Fruit fly (Drosophila melanogaster) whole organism, embryonic: ENCODE data around the gene Sec24CD.

Experiments
- Aef1 ChIP-seq: fragments of 200-800 bp; sonication (Bioruptor generic); IDR thresholded peaks from 3 replicates; pipeline ENCODE4 v1.3.6; 2022; ENCODE audit warnings: missing biosample characterization, missing genetic modification characterization
- Atf3 ChIP-seq: fragments of 200-800 bp; sonication (Bioruptor generic); optimal IDR thresholded peaks from 3 replicates; lab custom pipeline; 2016; ENCODE audit warnings: missing biosample characterization, missing genetic modification characterization
- BEAF-32 ChIP-seq: fragments of 200-800 bp; sonication (Bioruptor generic); optimal IDR thresholded peaks from 3 replicates; lab custom pipeline; 2017; ENCODE audit warnings: missing biosample characterization, missing genetic modification characterization, mild to moderate bottlenecking, moderate library complexity, missing genetic modification reagents
- CG10267 ChIP-seq: fragments of 200-800 bp; sonication (Bioruptor generic); optimal IDR thresholded peaks from 2 replicates; lab custom pipeline; 2018; ENCODE audit warnings: missing biosample characterization, mild to moderate bottlenecking, missing genetic modification characterization, moderate library complexity
- CG11093 ChIP-seq: fragments of 200-800 bp; sonication (Bioruptor generic); IDR thresholded peaks from 3 replicates; pipeline ENCODE4 v1.3.6; 2022; ENCODE audit warnings: missing biosample characterization, missing genetic modification characterization
- CG11695 ChIP-seq: fragments of 200-800 bp; sonication (Bioruptor generic); IDR thresholded peaks from 3 replicates; pipeline ENCODE4 v1.3.6; 2022; ENCODE audit warnings: missing biosample characterization, missing genetic modification characterization
- CG12942 ChIP-seq: fragments of 200-800 bp; sonication (Bioruptor generic); optimal IDR thresholded peaks from 3 replicates; lab custom pipeline; 2016; ENCODE audit warnings: missing biosample characterization, missing genetic modification characterization
- CG13123 ChIP-seq: fragments of 200-800 bp; sonication (Bioruptor generic); optimal IDR thresholded peaks from 2 replicates; lab custom pipeline; 2016; ENCODE audit warnings: missing biosample characterization, missing genetic modification characterization
- CG13894 ChIP-seq: fragments of 200-800 bp; sonication (Bioruptor generic); optimal IDR thresholded peaks from 3 replicates; lab custom pipeline; 2018; ENCODE audit warnings: missing biosample characterization, mild to moderate bottlenecking, missing genetic modification characterization, moderate library complexity
- CG1603 ChIP-seq: fragments of 200-800 bp; sonication (Bioruptor generic); optimal IDR thresholded peaks from 2 replicates; lab custom pipeline; 2019; ENCODE audit warnings: missing biosample characterization, mild to moderate bottlenecking, missing genetic modification characterization, moderate library complexity
- CG17829 ChIP-seq: fragments of 200-800 bp; optimal IDR thresholded peaks from 2 replicates; lab custom pipeline; 2019; ENCODE audit warnings: missing biosample characterization, mild to moderate bottlenecking, missing genetic modification characterization, moderate library complexity
- CG18476 ChIP-seq: fragments of 200-800 bp; sonication (Bioruptor generic); optimal IDR thresholded peaks from 2 replicates; lab custom pipeline; 2016; ENCODE audit warnings: missing biosample characterization, mild to moderate bottlenecking, missing genetic modification characterization
- CG2120 ChIP-seq: fragments of 200-800 bp; sonication (Bioruptor generic); optimal IDR thresholded peaks from 3 replicates; lab custom pipeline; 2016; ENCODE audit warnings: missing biosample characterization, missing genetic modification characterization
- CG31365 ChIP-seq: fragments of 200-800 bp; sonication (Bioruptor generic); optimal IDR thresholded peaks from 2 replicates; lab custom pipeline; 2018; ENCODE audit warnings: missing biosample characterization, mild to moderate bottlenecking, missing genetic modification characterization
- CG32532 ChIP-seq: fragments of 200-800 bp; sonication (Bioruptor generic); IDR thresholded peaks from 2 replicates; pipeline ENCODE4 v1.3.6; 2022; ENCODE audit warnings: missing biosample characterization, missing genetic modification characterization
- CG3838 ChIP-seq: fragments of 200-800 bp; sonication (Bioruptor generic); optimal IDR thresholded peaks from 3 replicates; lab custom pipeline; 2016; ENCODE audit warnings: missing biosample characterization, missing genetic modification characterization
- CG6175 ChIP-seq: fragments of 200-800 bp; sonication (Bioruptor generic); IDR thresholded peaks from 3 replicates; pipeline ENCODE4 v1.3.6; 2022; ENCODE audit warnings: missing biosample characterization, missing genetic modification characterization
- CG6683 ChIP-seq: fragments of 200-800 bp; sonication (Bioruptor generic); optimal IDR thresholded peaks from 2 replicates; lab custom pipeline; 2017; ENCODE audit warnings: missing biosample characterization, mild to moderate bottlenecking, missing genetic modification characterization, missing genetic modification reagents
- CG8089 ChIP-seq: fragments of 200-800 bp; sonication (Bioruptor generic); optimal IDR thresholded peaks from 3 replicates; lab custom pipeline; 2016; ENCODE audit warnings: missing biosample characterization, missing genetic modification characterization
- CG8290 ChIP-seq, 3 experiments: fragments of 200-800 bp; sonication (Bioruptor generic); optimal IDR thresholded peaks; 2 replicates each; lab custom pipeline; 2016 to 2019; ENCODE audit warnings: missing biosample characterization in 3 of 3, missing genetic modification characterization in 3 of 3, mild to moderate bottlenecking in 2 of 3, moderate library complexity in 1 of 3
- CG8944 ChIP-seq: fragments of 200-800 bp; sonication (Bioruptor generic); optimal IDR thresholded peaks from 3 replicates; lab custom pipeline; 2016; ENCODE audit warnings: missing biosample characterization, missing genetic modification characterization
- Camta ChIP-seq: fragments of 200-800 bp; sonication (Bioruptor generic); optimal IDR thresholded peaks from 2 replicates; lab custom pipeline; 2016; ENCODE audit warnings: missing biosample characterization, missing genetic modification characterization
- Chrac-16 ChIP-seq: fragments of 200-800 bp; sonication (Bioruptor generic); optimal IDR thresholded peaks from 3 replicates; lab custom pipeline; 2016; ENCODE audit warnings: missing biosample characterization, missing genetic modification characterization
- CrebB ChIP-seq: fragments of 200-800 bp; sonication (Bioruptor generic); optimal IDR thresholded peaks from 3 replicates; lab custom pipeline; 2018; ENCODE audit warnings: missing biosample characterization, mild to moderate bottlenecking, missing genetic modification characterization
- Dp ChIP-seq: fragments of 200-800 bp; sonication (Bioruptor generic); optimal IDR thresholded peaks from 2 replicates; lab custom pipeline; 2018; ENCODE audit warnings: missing biosample characterization, mild to moderate bottlenecking, missing genetic modification characterization, moderate library complexity
- E2f1 ChIP-seq: fragments of 200-800 bp; sonication (Bioruptor generic); IDR thresholded peaks from 2 replicates; pipeline ENCODE4 v1.3.6; 2022; ENCODE audit warnings: missing biosample characterization, missing genetic modification characterization
- H2.0 ChIP-seq: fragments of 200-800 bp; sonication (Bioruptor generic); IDR thresholded peaks from 2 replicates; pipeline ENCODE4 v1.3.6; 2022; ENCODE audit warnings: missing biosample characterization, missing genetic modification characterization
- HLH54F ChIP-seq: fragments of 200-800 bp; sonication (Bioruptor generic); optimal IDR thresholded peaks from 3 replicates; lab custom pipeline; 2016; ENCODE audit warnings: missing biosample characterization, missing genetic modification characterization
- Hand ChIP-seq: fragments of 200-800 bp; sonication (Bioruptor generic); optimal IDR thresholded peaks from 2 replicates; lab custom pipeline; 2017; ENCODE audit warnings: mild to moderate bottlenecking, missing biosample characterization, missing genetic modification reagents, missing genetic modification characterization
- Jarid2 ChIP-seq: fragments of 200-800 bp; sonication (Bioruptor generic); optimal IDR thresholded peaks from 3 replicates; lab custom pipeline; 2017; ENCODE audit warnings: mild to moderate bottlenecking, missing biosample characterization, missing genetic modification reagents, missing genetic modification characterization
- Kr ChIP-seq: fragments of 200-800 bp; sonication (Bioruptor generic); optimal IDR thresholded peaks from 2 replicates; lab custom pipeline; 2017; ENCODE audit warnings: missing biosample characterization, mild to moderate bottlenecking, missing genetic modification characterization
- Lim3 ChIP-seq: fragments of 200-800 bp; sonication (Bioruptor generic); IDR thresholded peaks from 2 replicates; pipeline ENCODE4 v1.3.6; 2022; ENCODE audit warnings: missing biosample characterization, missing genetic modification characterization
- Poxn ChIP-seq: fragments of 200-800 bp; sonication (Bioruptor generic); IDR thresholded peaks from 2 replicates; pipeline ENCODE4 v1.3.6; 2022; ENCODE audit warnings: missing biosample characterization, missing genetic modification characterization
- Side ChIP-seq: fragments of 200-800 bp; sonication (Bioruptor generic); optimal IDR thresholded peaks from 2 replicates; lab custom pipeline; 2016; ENCODE audit warnings: missing biosample characterization, missing genetic modification characterization
- Sox102F ChIP-seq: fragments of 200-800 bp; sonication (Bioruptor generic); optimal IDR thresholded peaks from 2 replicates; lab custom pipeline; 2018; ENCODE audit warnings: missing biosample characterization, mild to moderate bottlenecking, missing genetic modification characterization, moderate library complexity
- Sry-δ ChIP-seq: fragments of 200-800 bp; sonication (Bioruptor generic); optimal IDR thresholded peaks from 2 replicates; lab custom pipeline; 2016; ENCODE audit warnings: missing biosample characterization, missing genetic modification characterization
- abd-A ChIP-seq: fragments of 200-800 bp; sonication (Bioruptor generic); optimal IDR thresholded peaks from 3 replicates; lab custom pipeline; 2019; ENCODE audit warnings: missing biosample characterization, mild to moderate bottlenecking, missing genetic modification characterization, moderate library complexity
- chif ChIP-seq, 2 experiments: fragments of 200-800 bp; sonication (Bioruptor generic); optimal IDR thresholded peaks; 3 replicates each; lab custom pipeline; 2016; ENCODE audit warnings: missing biosample characterization in 2 of 2, missing genetic modification characterization in 2 of 2
- emc ChIP-seq: fragments of 200-800 bp; sonication (Bioruptor generic); optimal IDR thresholded peaks from 2 replicates; lab custom pipeline; 2016; ENCODE audit warnings: missing biosample characterization, missing genetic modification characterization
- jigr1 ChIP-seq: fragments of 200-800 bp; sonication (Bioruptor generic); IDR thresholded peaks from 3 replicates; pipeline ENCODE4 v1.3.6; 2022; ENCODE audit warnings: missing biosample characterization, missing genetic modification characterization
- kah ChIP-seq: fragments of 200-800 bp; sonication (Bioruptor generic); optimal IDR thresholded peaks from 2 replicates; lab custom pipeline; 2018; ENCODE audit warnings: missing biosample characterization, mild to moderate bottlenecking, missing genetic modification characterization
- lmd ChIP-seq: fragments of 200-800 bp; sonication (Bioruptor generic); IDR thresholded peaks from 2 replicates; pipeline ENCODE4 v1.3.6; 2022; ENCODE audit warnings: missing biosample characterization, missing genetic modification characterization
- otp ChIP-seq: fragments of 200-800 bp; sonication (Bioruptor generic); IDR thresholded peaks from 3 replicates; pipeline ENCODE4, ENCODE4 v1.3.6; 2022; ENCODE audit warnings: missing biosample characterization, missing genetic modification characterization
- rib ChIP-seq: fragments of 200-800 bp; sonication (Bioruptor generic); IDR thresholded peaks from 2 replicates; pipeline ENCODE4 v1.3.6; 2022; ENCODE audit warnings: missing biosample characterization, missing genetic modification characterization
- run ChIP-seq: fragments of 200-800 bp; sonication (Bioruptor generic); optimal IDR thresholded peaks from 3 replicates; lab custom pipeline; 2018; ENCODE audit warnings: missing biosample characterization, mild to moderate bottlenecking, missing genetic modification characterization
- sisA ChIP-seq: fragments of 200-800 bp; sonication (Bioruptor generic); IDR thresholded peaks from 2 replicates; pipeline ENCODE4 v1.3.6; 2022; ENCODE audit warnings: missing biosample characterization, missing genetic modification characterization
- tgo ChIP-seq: fragments of 200-800 bp; sonication (Bioruptor generic); IDR thresholded peaks from 3 replicates; pipeline ENCODE4 v1.3.6; 2022; ENCODE audit warnings: missing biosample characterization, missing genetic modification characterization
- tio ChIP-seq: fragments of 200-800 bp; sonication (Bioruptor generic); optimal IDR thresholded peaks from 2 replicates; lab custom pipeline; 2017; ENCODE audit warnings: missing biosample characterization, missing genetic modification characterization, inconsistent platforms
- trem ChIP-seq: fragments of 200-800 bp; optimal IDR thresholded peaks from 3 replicates; lab custom pipeline; 2019; ENCODE audit warnings: missing biosample characterization, mild to moderate bottlenecking, missing genetic modification characterization, moderate library complexity
- tup ChIP-seq: fragments of 200-800 bp; sonication (Bioruptor generic); optimal IDR thresholded peaks from 2 replicates; lab custom pipeline; 2016; ENCODE audit warnings: missing biosample characterization, mild to moderate bottlenecking, missing genetic modification characterization, moderate library complexity
- unpg ChIP-seq: fragments of 200-800 bp; sonication (Bioruptor generic); optimal IDR thresholded peaks from 3 replicates; lab custom pipeline; 2018; ENCODE audit warnings: missing biosample characterization, mild to moderate bottlenecking, missing genetic modification characterization, moderate library complexity

Gene Sec24CD

DNA sequence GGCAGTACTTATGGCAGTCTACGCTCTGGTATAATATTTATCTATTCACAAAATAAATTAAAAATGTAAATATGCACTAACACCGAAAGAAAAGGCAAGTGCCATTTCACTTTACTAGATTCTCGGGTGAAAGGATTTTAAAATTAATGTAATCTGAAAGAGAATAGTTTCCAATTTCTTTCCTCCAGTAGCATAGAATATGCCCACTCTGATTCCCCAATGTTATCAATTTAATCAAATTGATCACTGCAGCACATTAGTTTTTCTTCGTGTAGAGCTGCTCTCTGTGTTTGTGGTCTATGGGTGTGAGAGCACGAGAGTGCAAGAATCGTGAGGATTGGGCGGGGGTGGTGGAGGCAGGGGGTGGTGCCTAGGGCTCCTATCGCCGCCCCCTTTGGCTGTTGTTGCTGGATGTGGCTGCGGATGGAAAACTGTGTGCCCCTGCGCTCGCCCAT, 35.5 kb downstream of the Sec24CD start (continued):
- TF ChIP-seq tup (GFP tag; lab: Kevin White, UChicago) (peak; percentile 64), CG11093 (GFP tag; lab: Robert Waterston, UW) (peak; percentile 58; the same call in 1 of the 3 replicates), Aef1 (GFP tag; lab: Robert Waterston, UW) (no peak; the same call in 2 of the 3 replicates), Dp (no peak), run (tag; lab: Kevin White, UChicago) (peak; percentile 66), sisA (GFP tag; lab: Robert Waterston, UW) (peak; percentile 74), tio (GFP tag; lab: Kevin White, UChicago) (peak; percentile 84), Poxn (no peak), Camta (GFP tag; lab: Kevin White, UChicago) (peak; percentile 75), otp (GFP tag; lab: Robert Waterston, UW) (peak; percentile 83), CG3838 (GFP tag; lab: Kevin White, UChicago) (peak; percentile 14), rib (GFP tag; lab: Robert Waterston, UW) (no peak), tgo (GFP tag; lab: Robert Waterston, UW) (peak; percentile 61; the same call in 2 of the 3 replicates), E2f1 (GFP tag; lab: Robert Waterston, UW) (peak; percentile 73), kah (peak; percentile 21), CrebB (tag; lab: Kevin White, UChicago) (peak; percentile 53), Hand (GFP tag; lab: Kevin White, UChicago) (no peak), chif (GFP tag; optimal IDR thresholded peaks at IDR 0.05; lab: Kevin White, UChicago) (peak; percentile 84), Side (GFP tag; lab: Kevin White, UChicago) (peak; percentile 66), CG1603 (tag; lab: Kevin White, UChicago) (peak; percentile 83), Atf3 (GFP tag; lab: Kevin White, UChicago) (peak; percentile 82), CG8290 (GFP tag; optimal IDR thresholded peaks at IDR 0.05; lab: Kevin White, UChicago) (peak; percentile 76), CG8290 (tag; optimal IDR thresholded peaks at IDR 0.05; lab: Kevin White, UChicago) (peak; percentile 20 to 80), CG11695 (peak; percentile 54; the same call in 1 of the 3 replicates), Chrac-16 (GFP tag; lab: Kevin White, UChicago) (peak; percentile 78), BEAF-32 (GFP tag; lab: Kevin White, UChicago) (no peak), HLH54F (GFP tag; lab: Kevin White, UChicago) (peak; percentile 33), CG18476 (peak; percentile 74), CG13894 (tag; lab: Kevin White, UChicago) (no peak), unpg (GFP tag; lab: Kevin White, UChicago) (peak; percentile 87), trem (tag; lab: Kevin White, UChicago) (peak; percentile 89), Sry-δ (GFP tag; lab: Kevin White, UChicago) (no peak), CG17829 (tag; lab: Kevin White, UChicago) (peak; percentile 91), lmd (GFP tag; lab: Robert Waterston, UW) (peak; percentile 68; the same call in 1 of the 2 replicates), CG13123 (GFP tag; lab: Kevin White, UChicago) (peak; percentile 83), CG6683 (peak; percentile 42), CG10267 (tag; lab: Kevin White, UChicago) (peak; percentile 81), Lim3 (GFP tag; lab: Robert Waterston, UW) (no peak; the same call in 1 of the 2 replicates), CG2120 (GFP tag; lab: Kevin White, UChicago) (no peak), CG6175 (GFP tag; lab: Robert Waterston, UW) (no peak), abd-A (no peak), emc (peak; percentile 8), Kr (GFP tag; lab: Kevin White, UChicago) (no peak), CG8089 (GFP tag; lab: Kevin White, UChicago) (peak; percentile 70), CG32532 (GFP tag; lab: Robert Waterston, UW) (no peak), CG8944 (GFP tag; lab: Kevin White, UChicago) (peak; percentile 60), jigr1 (GFP tag; lab: Robert Waterston, UW) (no peak), H2.0 (GFP tag; lab: Robert Waterston, UW) (peak; percentile 61), Jarid2 (peak; percentile 65), CG31365 (tag; lab: Kevin White, UChicago) (peak; percentile 18), Sox102F (peak; percentile 86), CG12942 (peak; percentile 77)
